Worm (Caenorhabditis elegans): ENCODE measurements around the gene Y97E10AR.2.

Gene Y97E10AR.2

DNA sequence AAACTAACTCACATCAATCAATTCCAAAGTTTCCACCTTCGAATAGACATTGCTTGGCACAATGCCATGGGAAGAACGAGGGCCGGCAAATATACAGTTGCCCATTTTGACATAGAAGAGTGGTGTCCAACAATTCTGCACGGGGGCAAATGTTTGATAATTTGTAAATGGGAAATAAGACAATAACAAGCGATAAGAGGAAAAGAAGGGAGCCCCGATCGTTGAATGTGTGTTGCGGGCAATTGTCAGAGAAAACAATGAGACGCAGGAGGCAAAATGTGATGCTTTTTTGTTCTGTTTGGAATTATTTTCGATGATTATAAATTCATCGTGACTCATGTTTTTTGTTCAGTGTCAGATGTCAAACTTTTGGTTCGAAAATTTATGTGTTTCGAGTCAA is 39.8 kb upstream of the Y97E10AR.2 start, which contains the start of gene pals-34:
pals-34 (minus strand) TSS at position 280 of the 400 bp plus-strand sequence.
- no peak for TF ChIP-seq ceh-34 (tag; optimal IDR thresholded peaks at IDR 0.05)
- no peak for TF ChIP-seq hlh-8 (tag; optimal IDR thresholded peaks at IDR 0.05)
- TF ChIP-seq hlh-6 (tag; optimal IDR thresholded peaks at IDR 0.05), result no peak
- no peak for TF ChIP-seq tbx-2 (tag; optimal IDR thresholded peaks at IDR 0.05)
- TF ChIP-seq ceh-31 (tag; optimal IDR thresholded peaks at IDR 0.05), result no peak
- TF ChIP-seq unc-42 (tag; optimal IDR thresholded peaks at IDR 0.05), result no peak
- no peak for TF ChIP-seq odd-2 (tag; optimal IDR thresholded peaks at IDR 0.05)
- TF ChIP-seq elt-4 (tag; optimal IDR thresholded peaks at IDR 0.05), result no peak
- TF ChIP-seq ceh-9 (tag; optimal IDR thresholded peaks at IDR 0.05), result no peak
- no peak for TF ChIP-seq F13H6.1 (tag; optimal IDR thresholded peaks at IDR 0.05)
- no peak for TF ChIP-seq ama-1 (optimal IDR thresholded peaks at IDR 0.05)

DNA sequence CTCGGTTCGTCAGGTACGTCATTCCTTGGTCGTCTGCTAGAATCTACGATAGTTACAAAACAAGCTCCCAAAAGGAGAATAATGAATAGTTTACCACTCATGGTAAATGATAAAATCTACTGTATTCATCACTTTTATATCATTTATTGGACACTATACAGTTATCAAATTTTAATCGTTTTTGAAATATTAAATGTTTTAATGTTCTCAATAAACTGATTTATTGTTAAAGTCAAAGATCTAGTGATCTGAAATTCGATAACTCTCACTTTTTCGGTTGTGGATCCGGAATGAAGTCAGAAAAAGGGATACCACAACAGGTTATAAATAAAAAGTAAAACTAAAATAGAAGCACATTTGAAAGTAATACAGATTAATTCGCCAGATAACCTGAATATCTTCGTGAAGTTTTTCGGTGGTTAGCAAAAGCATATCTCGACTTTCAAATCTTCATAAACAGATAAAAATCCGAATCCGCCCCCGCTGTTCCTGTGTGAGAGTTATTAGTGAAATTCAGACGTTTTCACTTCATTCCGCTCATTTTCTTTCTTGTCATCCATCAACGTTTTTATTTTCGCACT is 37.1 kb upstream of the Y97E10AR.2 start, which contains the start of the genes clec-217 and F26D11.2:
clec-217 (minus strand) TSS at position 101 of the 581 bp plus-strand sequence.
F26D11.2 (plus strand) TSS at position 531 of the 581 bp plus-strand sequence.
- no peak for TF ChIP-seq lim-6 (tag; optimal IDR thresholded peaks at IDR 0.05)
- TF ChIP-seq unc-86 (tag; optimal IDR thresholded peaks at IDR 0.05), result no peak
- TF ChIP-seq fax-1 (tag; optimal IDR thresholded peaks at IDR 0.05), result no peak
- TF ChIP-seq che-1 (tag; optimal IDR thresholded peaks at IDR 0.05), result no peak
- TF ChIP-seq ceh-9 (tag; optimal IDR thresholded peaks at IDR 0.05), result no peak
- no peak for TF ChIP-seq ceh-34 (tag; optimal IDR thresholded peaks at IDR 0.05)
- TF ChIP-seq ztf-16 (tag; optimal IDR thresholded peaks at IDR 0.05), result no peak
- no peak for TF ChIP-seq K02D7.2 (tag; optimal IDR thresholded peaks at IDR 0.05)
- no peak for TF ChIP-seq nhr-11 (tag; optimal IDR thresholded peaks at IDR 0.05)
- no peak for TF ChIP-seq unc-42 (tag; optimal IDR thresholded peaks at IDR 0.05)
- no peak for TF ChIP-seq ceh-2 (tag; optimal IDR thresholded peaks at IDR 0.05)
- no peak for TF ChIP-seq ceh-18 (tag; optimal IDR thresholded peaks at IDR 0.05)
- no peak for TF ChIP-seq dmd-4 (tag; optimal IDR thresholded peaks at IDR 0.05; ENCODE audit: borderline replicate concordance)
- TF ChIP-seq ceh-22 (tag; optimal IDR thresholded peaks at IDR 0.05), result no peak
- TF ChIP-seq hlh-13 (GFP tag; optimal IDR thresholded peaks at IDR 0.05), result no peak
- TF ChIP-seq ceh-14 (tag; optimal IDR thresholded peaks at IDR 0.05), result no peak

DNA sequence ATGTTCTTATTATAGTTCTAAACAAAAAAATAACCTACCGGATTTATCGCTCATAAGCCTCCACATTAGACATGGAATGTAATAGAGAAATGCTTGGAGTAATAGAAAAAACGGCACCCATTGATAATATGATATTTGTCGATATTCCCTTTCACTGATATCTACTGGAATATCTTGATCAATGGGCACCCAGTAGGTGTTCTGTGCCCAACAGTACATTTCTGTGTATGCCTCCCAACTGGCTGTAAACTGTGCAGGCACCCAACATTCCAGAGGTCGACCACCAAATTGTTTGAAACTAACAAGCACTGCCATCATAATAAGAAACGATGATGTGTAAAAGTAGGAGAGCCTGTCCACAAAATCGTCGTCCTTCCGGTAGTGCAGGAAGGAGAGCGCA is 31.5 kb upstream of the Y97E10AR.2 start:
- TF ChIP-seq unc-3 (GFP tag; conservative IDR thresholded peaks at IDR 0.05) (no peak), unc-3 (tag; optimal IDR thresholded peaks at IDR 0.05) (no peak), zip-5 (tag; optimal IDR thresholded peaks at IDR 0.05) (no peak), hlh-30 (tag; optimal IDR thresholded peaks at IDR 0.05; ENCODE audit: insufficient read depth) (no peak), C08G9.2 (tag; optimal IDR thresholded peaks at IDR 0.05) (no peak), rnt-1 (tag; optimal IDR thresholded peaks at IDR 0.05) (no peak), syd-9 (tag; optimal IDR thresholded peaks at IDR 0.05) (no peak)

DNA sequence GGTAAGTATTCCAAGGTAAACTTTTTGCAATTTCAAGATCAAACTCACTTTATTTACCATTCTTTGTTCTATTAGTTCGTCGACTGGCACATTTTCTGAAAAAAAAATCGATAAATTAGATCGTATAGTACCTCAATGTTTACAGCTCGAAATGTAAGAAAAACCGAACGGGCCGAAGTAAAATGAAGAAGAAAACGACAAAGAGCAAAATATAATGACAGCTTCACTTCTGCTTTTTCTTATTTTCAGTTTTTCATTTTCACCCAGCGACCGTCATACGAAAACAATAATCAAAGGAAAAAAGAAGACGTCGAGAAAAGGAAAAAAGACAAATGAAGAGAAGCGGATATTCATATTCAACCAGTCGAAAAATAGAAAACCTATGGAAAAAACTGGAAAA is 26.9 kb upstream of the Y97E10AR.2 start, which contains the start of gene che-7:
che-7 (minus strand) TSS at position 101 of the 400 bp plus-strand sequence.
- TF ChIP-seq hlh-13 (GFP tag; optimal IDR thresholded peaks at IDR 0.05), result no peak
- TF ChIP-seq nhr-11 (tag; optimal IDR thresholded peaks at IDR 0.05), result no peak
- no peak for TF ChIP-seq ceh-9 (tag; optimal IDR thresholded peaks at IDR 0.05)
- no peak for TF ChIP-seq hlh-8 (tag; optimal IDR thresholded peaks at IDR 0.05)
- TF ChIP-seq hlh-6 (tag; optimal IDR thresholded peaks at IDR 0.05), result no peak
- no peak for TF ChIP-seq syd-9 (tag; optimal IDR thresholded peaks at IDR 0.05)
- TF ChIP-seq pax-1 (tag; optimal IDR thresholded peaks at IDR 0.05), result no peak
- TF ChIP-seq ceh-2 (tag; optimal IDR thresholded peaks at IDR 0.05), result no peak
- TF ChIP-seq elt-2 (tag; optimal IDR thresholded peaks at IDR 0.05), result no peak
- no peak for TF ChIP-seq ceh-34 (tag; optimal IDR thresholded peaks at IDR 0.05)
- no peak for TF ChIP-seq eyg-1 (tag; optimal IDR thresholded peaks at IDR 0.05)
- TF ChIP-seq unc-42 (tag; optimal IDR thresholded peaks at IDR 0.05), result no peak
- TF ChIP-seq tbx-2 (tag; optimal IDR thresholded peaks at IDR 0.05), result no peak

DNA sequence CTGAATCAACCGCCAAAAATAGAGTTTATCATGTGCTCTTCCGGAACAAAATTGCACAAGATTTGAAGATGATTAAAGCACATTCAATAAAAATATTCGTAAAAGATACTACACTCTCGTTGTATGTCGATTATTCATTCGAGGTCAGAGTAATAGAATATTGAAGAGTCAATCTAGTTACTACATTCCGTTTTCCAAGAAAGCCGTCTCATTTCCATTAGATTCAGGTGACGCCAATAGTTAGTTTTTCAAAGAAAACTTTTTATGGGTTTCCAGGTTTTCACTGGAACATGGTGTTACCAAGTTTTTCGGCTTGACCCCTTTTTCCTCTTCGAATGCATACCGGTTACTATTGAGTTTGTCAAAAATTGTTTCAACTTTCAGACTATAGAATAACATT is 25.5 kb upstream of the Y97E10AR.2 start:
- TF ChIP-seq ceh-48 (tag; optimal IDR thresholded peaks at IDR 0.05) (no peak), ceh-6 (GFP tag; optimal IDR thresholded peaks at IDR 0.05) (no peak), T23F11.4 (GFP tag; optimal IDR thresholded peaks at IDR 0.05) (no peak), K09A11.1 (tag; optimal IDR thresholded peaks at IDR 0.05; ENCODE audit: insufficient read depth) (no peak), hlh-15 (tag; optimal IDR thresholded peaks at IDR 0.05) (no peak), fkh-6 (tag; optimal IDR thresholded peaks at IDR 0.05) (no peak), che-1 (tag; optimal IDR thresholded peaks at IDR 0.05) (no peak), nhr-11 (tag; optimal IDR thresholded peaks at IDR 0.05) (no peak), elt-4 (tag; optimal IDR thresholded peaks at IDR 0.05) (no peak), ahr-1 (tag; optimal IDR thresholded peaks at IDR 0.05) (no peak), nfya-1 (tag; optimal IDR thresholded peaks at IDR 0.05) (no peak), fkh-10 (GFP tag; optimal IDR thresholded peaks at IDR 0.05) (no peak), ztf-16 (tag; optimal IDR thresholded peaks at IDR 0.05) (no peak), ceh-9 (tag; optimal IDR thresholded peaks at IDR 0.05) (no peak), sdc-2 (tag; optimal IDR thresholded peaks at IDR 0.05) (no peak), ceh-14 (tag; optimal IDR thresholded peaks at IDR 0.05) (no peak), ceh-30 (tag; optimal IDR thresholded peaks at IDR 0.05) (no peak), hlh-6 (tag; optimal IDR thresholded peaks at IDR 0.05) (no peak)
